Worm (Caenorhabditis elegans) whole organism, L1 larva: ENCODE data around the gene H28G03.2.
A peak's percentile ranks its signal among the peaks of the same experiment; 100 is the strongest.

Experiments used
- C04F5.9 ChIP-seq: sonication (generic microtip); optimal IDR thresholded peaks from 2 replicates; lab custom pipeline; 2016; ENCODE audit warnings: missing genetic modification characterization, missing compliant biosample characterization
- C16A3.4 ChIP-seq: fragments of 150-350 bp; optimal IDR thresholded peaks from 2 replicates; lab custom pipeline; 2014; ENCODE audit warnings: missing biosample characterization, missing genetic modification characterization
- Y116A8C.19 ChIP-seq: sonication (generic microtip); optimal IDR thresholded peaks from 2 replicates; lab custom pipeline; 2016; ENCODE audit warnings: missing compliant biosample characterization, missing genetic modification characterization, borderline replicate concordance
- blmp-1 ChIP-seq: fragments of 150-350 bp; optimal IDR thresholded peaks from 2 replicates; lab custom pipeline; 2014; ENCODE audit warnings: missing biosample characterization, missing genetic modification characterization
- ceh-63 ChIP-seq: fragments of 200-800 bp; sonication (Bioruptor generic); optimal IDR thresholded peaks from 2 replicates; lab custom pipeline; 2018; ENCODE audit warnings: mild to moderate bottlenecking, missing genetic modification characterization, missing compliant biosample characterization
- ceh-8 ChIP-seq: fragments of 200-800 bp; sonication (Bioruptor generic); optimal IDR thresholded peaks from 2 replicates; lab custom pipeline; 2018; ENCODE audit warnings: mild to moderate bottlenecking, missing genetic modification characterization, moderate library complexity, missing compliant biosample characterization
- ceh-90 ChIP-seq: sonication (generic microtip); optimal IDR thresholded peaks from 2 replicates; lab custom pipeline; 2016; ENCODE audit warnings: missing genetic modification characterization, missing compliant biosample characterization
- elt-2 ChIP-seq: sonication (generic microtip); optimal IDR thresholded peaks from 2 replicates; lab custom pipeline; 2016; ENCODE audit warnings: missing genetic modification characterization, mild to moderate bottlenecking, inconsistent platforms, missing compliant biosample characterization, missing genetic modification reagents
- elt-3 ChIP-seq, 6 experiments: fragments of 150-350 bp in 1 of 6; sonication (generic microtip); optimal IDR thresholded peaks; 2 replicates each; lab custom pipeline; 2017 to 2018; ENCODE audit warnings: missing biosample characterization in 6 of 6, missing genetic modification characterization in 6 of 6, inconsistent platforms in 1 of 6
- ets-5 ChIP-seq: fragments of 200-800 bp; sonication (Bioruptor generic); IDR thresholded peaks from 2 replicates; pipeline ENCODE4 v1.3.6; 2022; ENCODE audit warnings: missing genetic modification characterization, missing compliant biosample characterization
- grh-1 ChIP-seq: fragments of 200-800 bp; sonication (Bioruptor generic); IDR thresholded peaks from 2 replicates; pipeline ENCODE4 v1.3.6; 2022; ENCODE audit warnings: missing genetic modification reagents, missing genetic modification characterization, missing compliant biosample characterization
- hlh-17 ChIP-seq: fragments of 200-800 bp; sonication (Bioruptor generic); optimal IDR thresholded peaks from 2 replicates; lab custom pipeline; 2018; ENCODE audit warnings: missing genetic modification characterization, mild to moderate bottlenecking, missing compliant biosample characterization, moderate library complexity, borderline replicate concordance
- hlh-4 ChIP-seq: sonication (generic microtip); optimal IDR thresholded peaks from 2 replicates; lab custom pipeline; 2016; ENCODE audit warnings: mild to moderate bottlenecking, missing genetic modification characterization, missing compliant biosample characterization
- lin-13 ChIP-seq: fragments of 150-350 bp; optimal IDR thresholded peaks from 2 replicates; lab custom pipeline; 2014; ENCODE audit warnings: missing biosample characterization, missing genetic modification reagents, missing genetic modification characterization
- lin-14 ChIP-seq: fragments of 200-800 bp; sonication (Bioruptor generic); optimal IDR thresholded peaks from 2 replicates; lab custom pipeline; 2018; ENCODE audit warnings: mild to moderate bottlenecking, missing genetic modification characterization, moderate library complexity, missing compliant biosample characterization
- lsy-2 ChIP-seq, 2 experiments: fragments of 150-350 bp; optimal IDR thresholded peaks; 2 replicates each; lab custom pipeline; 2014; ENCODE audit warnings: missing biosample characterization in 2 of 2, missing genetic modification characterization in 2 of 2
- mdl-1 ChIP-seq, 2 experiments: fragments of 150-350 bp; optimal IDR thresholded peaks; 2 replicates each; lab custom pipeline; 2014 to 2017; ENCODE audit warnings: missing biosample characterization in 2 of 2, missing genetic modification characterization in 2 of 2, inconsistent platforms in 1 of 2
- mep-1 ChIP-seq: fragments of 150-350 bp; optimal IDR thresholded peaks from 2 replicates; lab custom pipeline; 2014; ENCODE audit warnings: missing biosample characterization, missing genetic modification characterization
- nhr-19 ChIP-seq: fragments of 200-800 bp; sonication (Bioruptor generic); conservative IDR thresholded peaks from 2 replicates; pipeline ENCODE4 v1.3.6; 2022; ENCODE audit warnings: missing genetic modification characterization, missing compliant biosample characterization
- nhr-20 ChIP-seq: sonication (generic microtip); optimal IDR thresholded peaks from 2 replicates; lab custom pipeline; 2016; ENCODE audit warnings: mild to moderate bottlenecking, missing genetic modification characterization, missing compliant biosample characterization
- nhr-28 ChIP-seq: fragments of 150-350 bp; optimal IDR thresholded peaks from 2 replicates; lab custom pipeline; 2014; ENCODE audit warnings: missing biosample characterization, missing genetic modification characterization
- nhr-71 ChIP-seq: sonication (generic microtip); optimal IDR thresholded peaks from 2 replicates; lab custom pipeline; 2016; ENCODE audit warnings: mild to moderate bottlenecking, missing genetic modification characterization, moderate library complexity, missing compliant biosample characterization
- nhr-77 ChIP-seq: fragments of 150-350 bp; optimal IDR thresholded peaks from 2 replicates; lab custom pipeline; 2014; ENCODE audit warnings: missing biosample characterization, missing genetic modification characterization
- nhr-84 ChIP-seq: sonication (generic microtip); optimal IDR thresholded peaks from 2 replicates; lab custom pipeline; 2017; ENCODE audit warnings: missing biosample characterization, missing genetic modification characterization
- nhr-85 ChIP-seq: sonication (generic microtip); peaks from one replicate; lab custom pipeline; 2016; ENCODE audit warnings: missing genetic modification characterization, inconsistent platforms, missing compliant biosample characterization
- rnt-1 ChIP-seq: sonication (generic microtip); optimal IDR thresholded peaks from 2 replicates; lab custom pipeline; 2016; ENCODE audit warnings: mild to moderate bottlenecking, missing genetic modification characterization, moderate library complexity, missing compliant biosample characterization
- snu-23 ChIP-seq: sonication (generic microtip); optimal IDR thresholded peaks from 2 replicates; lab custom pipeline; 2016; ENCODE audit warnings: missing genetic modification characterization, missing compliant biosample characterization
- tlp-1 ChIP-seq: fragments of 150-350 bp; optimal IDR thresholded peaks from 2 replicates; lab custom pipeline; 2014; ENCODE audit warnings: missing biosample characterization, missing genetic modification characterization
- unc-30 ChIP-seq: sonication (generic microtip); optimal IDR thresholded peaks from 2 replicates; lab custom pipeline; 2017; ENCODE audit warnings: missing biosample characterization, missing genetic modification characterization
- unc-98 ChIP-seq: fragments of 200-800 bp; sonication (Bioruptor generic); IDR thresholded peaks from 2 replicates; pipeline ENCODE4 v1.3.6; 2022; ENCODE audit warnings: missing genetic modification characterization, missing compliant biosample characterization
- vab-15 ChIP-seq: sonication (generic microtip); optimal IDR thresholded peaks from 2 replicates; lab custom pipeline; 2017; ENCODE audit warnings: missing genotype, mild to moderate bottlenecking, missing genetic modification characterization, missing compliant biosample characterization
- xbp-1 ChIP-seq: sonication (generic microtip); optimal IDR thresholded peaks from 2 replicates; lab custom pipeline; 2016; ENCODE audit warnings: missing genetic modification characterization, missing compliant biosample characterization
- ztf-4 ChIP-seq: fragments of 150-350 bp; optimal IDR thresholded peaks from 2 replicates; lab custom pipeline; 2014; ENCODE audit warnings: missing biosample characterization, missing genetic modification characterization

The H28G03.2 gene

DNA sequence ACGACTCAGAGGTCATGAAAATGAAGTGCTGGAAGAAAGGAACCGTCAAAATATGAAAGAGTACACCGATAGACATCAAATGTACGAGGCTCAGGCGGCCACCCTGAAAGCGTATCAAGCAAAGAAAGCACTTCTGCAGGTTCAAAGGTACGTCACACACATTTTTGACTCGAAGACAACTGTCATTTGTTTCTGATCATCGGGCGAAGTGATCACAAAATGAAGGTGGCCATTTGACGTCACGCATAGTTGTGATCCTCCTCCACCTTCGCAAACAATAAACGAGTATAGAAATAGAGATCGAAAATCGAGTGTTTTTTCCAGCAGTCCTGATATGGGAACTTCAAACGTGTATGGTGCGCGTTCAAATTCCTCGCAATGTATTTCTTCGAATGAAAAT is 6.3 kb upstream of the H28G03.2 start:
- peak; percentile 76 for TF ChIP-seq rnt-1 (tag; lab: Kevin White, UChicago)
- peak in 1 of 2 experiments; percentile 10 for TF ChIP-seq mdl-1 (tag; optimal IDR thresholded peaks at IDR 0.05; lab: Kevin White, UChicago)
- TF ChIP-seq nhr-19 (GFP tag; lab: Robert Waterston, UW): peak; percentile 39
- peak; percentile 58 for TF ChIP-seq lin-14 (GFP tag; lab: Kevin White, UChicago)
- no peak for TF ChIP-seq unc-30 (tag; lab: Kevin White, UChicago)
- peak; percentile 20 for TF ChIP-seq snu-23 (GFP tag; lab: Kevin White, UChicago)
- TF ChIP-seq ceh-90 (tag; lab: Kevin White, UChicago): no peak
- peak; percentile 46 for TF ChIP-seq nhr-71 (tag; lab: Kevin White, UChicago)
- no peak for TF ChIP-seq hlh-17 (GFP tag; lab: Kevin White, UChicago)

DNA sequence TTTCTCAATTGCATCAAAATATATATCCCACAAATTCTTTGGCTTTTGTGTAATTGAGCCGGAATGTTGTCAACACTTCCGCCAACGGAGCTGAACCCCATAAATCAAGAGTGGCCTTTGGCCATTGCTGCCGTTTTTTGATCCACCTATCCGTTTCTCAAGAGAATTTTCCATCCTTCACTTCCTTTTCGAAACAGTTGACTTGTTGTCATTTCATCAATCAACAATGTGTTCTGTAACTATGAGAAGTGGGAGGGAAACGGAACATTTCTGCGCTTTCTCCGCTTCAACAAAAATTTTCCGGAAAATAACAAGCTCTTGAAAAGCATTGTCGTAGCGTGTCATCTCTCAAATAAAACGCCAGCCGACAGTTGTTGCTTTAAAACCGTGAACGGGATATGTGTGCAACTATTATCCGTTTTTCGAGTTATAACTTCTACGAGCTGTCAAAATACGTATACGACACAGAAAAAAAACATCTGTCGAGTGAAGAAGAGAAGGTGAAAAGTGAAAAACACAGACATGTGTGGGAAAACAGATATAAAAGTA is 5.7 kb upstream of the H28G03.2 start:
- TF ChIP-seq unc-98 (GFP tag; lab: Robert Waterston, UW) (no peak), rnt-1 (tag; lab: Kevin White, UChicago) (peak; percentile 40), nhr-71 (tag; lab: Kevin White, UChicago) (peak; percentile 25), nhr-85 (tag; lab: Kevin White, UChicago) (peak; percentile 56), lin-14 (GFP tag; lab: Kevin White, UChicago) (peak; percentile 48), ztf-4 (tag; lab: Kevin White, UChicago) (no peak)

DNA sequence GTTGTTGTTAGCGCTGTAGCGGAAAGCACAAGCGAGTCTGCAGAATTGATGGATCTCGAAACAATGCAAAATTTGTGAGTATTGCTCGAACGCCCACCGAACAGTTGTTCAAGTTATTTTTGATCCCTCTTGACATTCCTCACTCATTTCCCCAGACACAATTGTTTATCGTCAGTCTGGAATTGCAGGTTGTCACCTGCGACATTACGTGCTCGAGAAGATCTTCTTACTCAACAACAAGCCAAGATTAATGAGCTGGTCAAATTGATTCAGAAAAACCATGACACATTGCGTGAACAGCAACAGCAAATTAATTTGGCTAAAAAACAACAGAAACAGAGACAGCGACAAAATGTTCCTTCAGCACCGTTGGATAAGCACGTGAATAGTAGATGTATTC is 3.7 kb upstream of the H28G03.2 start:
- no peak for TF ChIP-seq ceh-8 (GFP tag; lab: Kevin White, UChicago)
- TF ChIP-seq elt-3 (tag; optimal IDR thresholded peaks at IDR 0.05; lab: Kevin White, UChicago): no peak
- TF ChIP-seq C04F5.9 (tag; lab: Kevin White, UChicago): no peak
- no peak for TF ChIP-seq elt-2 (tag; lab: Kevin White, UChicago)
- TF ChIP-seq lin-13 (GFP tag; lab: Kevin White, UChicago): no peak
- no peak for TF ChIP-seq tlp-1 (tag; lab: Kevin White, UChicago)

DNA sequence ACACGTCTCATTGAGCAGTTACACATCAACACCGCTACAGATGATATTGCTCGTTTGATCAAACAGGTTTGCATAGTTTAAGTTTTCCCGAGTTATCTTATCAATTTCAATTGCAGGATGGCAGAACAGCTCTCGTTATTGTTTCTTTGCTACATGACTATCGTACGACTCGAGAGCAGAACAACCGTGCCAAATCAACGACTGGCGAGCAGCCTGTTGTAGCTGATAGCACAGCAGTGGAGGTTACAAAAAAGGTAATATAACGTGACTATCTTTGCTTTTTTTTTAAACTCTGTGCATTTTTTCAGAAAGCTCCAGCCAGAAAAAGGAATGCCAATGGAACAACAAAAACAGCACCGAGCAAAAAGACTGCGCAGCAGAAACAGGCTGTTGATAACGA is 3.2 kb upstream of the H28G03.2 start:
- no peak for TF ChIP-seq nhr-28 (tag; lab: Kevin White, UChicago)
- peak; percentile 38 for TF ChIP-seq elt-2 (tag; lab: Kevin White, UChicago)
- TF ChIP-seq, all 84 proteins: peak for 1

DNA sequence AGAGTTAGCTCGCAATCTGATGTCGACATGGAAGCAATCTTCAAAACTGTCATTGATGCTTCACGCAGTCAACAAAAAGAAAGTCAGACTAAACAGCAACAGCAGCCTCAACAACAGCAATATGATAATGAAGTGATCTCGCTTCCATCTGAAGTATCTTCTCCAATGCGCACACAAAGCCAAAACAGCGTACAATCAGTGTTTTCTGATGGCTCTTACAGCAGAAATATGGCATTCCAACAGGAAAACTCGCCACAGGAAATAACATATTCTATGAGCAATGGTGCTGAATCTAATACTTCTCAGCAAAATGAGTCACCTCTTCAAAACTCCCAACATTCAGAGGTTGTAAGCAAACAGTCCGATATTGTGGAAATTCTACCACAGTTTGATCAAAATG is 2.6 kb upstream of the H28G03.2 start:
- TF ChIP-seq ceh-63 (GFP tag; lab: Kevin White, UChicago) (no peak), hlh-17 (GFP tag; lab: Kevin White, UChicago) (no peak), C16A3.4 (no peak), ceh-8 (GFP tag; lab: Kevin White, UChicago) (no peak), grh-1 (GFP tag; lab: Robert Waterston, UW) (no peak), snu-23 (GFP tag; lab: Kevin White, UChicago) (no peak), nhr-77 (tag; lab: Kevin White, UChicago) (no peak), Y116A8C.19 (tag; lab: Kevin White, UChicago) (no peak), ets-5 (GFP tag; lab: Robert Waterston, UW) (no peak), blmp-1 (tag; lab: Kevin White, UChicago) (no peak), hlh-4 (tag; lab: Kevin White, UChicago) (no peak), mep-1 (no peak), nhr-84 (tag; lab: Kevin White, UChicago) (no peak), ztf-4 (tag; lab: Kevin White, UChicago) (no peak), nhr-19 (GFP tag; lab: Robert Waterston, UW) (no peak)

DNA sequence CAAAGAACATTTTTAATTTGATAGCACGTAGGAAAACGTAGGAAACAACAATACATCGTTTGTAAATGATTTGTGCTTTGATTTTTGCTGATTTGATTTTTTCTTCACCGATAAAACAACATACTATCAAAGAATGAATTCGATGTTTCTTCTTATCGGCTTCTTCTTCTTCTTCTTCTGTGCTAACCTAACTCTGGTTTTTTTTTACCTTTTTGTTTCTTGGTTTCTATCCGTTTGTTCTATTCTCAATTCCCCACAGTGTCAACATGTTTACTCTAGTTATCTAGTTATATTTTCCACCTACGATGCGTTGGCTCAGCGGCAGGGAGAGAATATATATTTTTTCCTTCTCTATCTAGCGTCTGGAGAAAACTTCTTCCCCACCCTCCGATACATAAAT is 2.3 kb downstream of the H28G03.2 start:
- TF ChIP-seq vab-15 (tag; lab: Kevin White, UChicago): no peak
- peak in 1 of 2 experiments; percentile 2 for TF ChIP-seq lsy-2 (tag; optimal IDR thresholded peaks at IDR 0.05; lab: Kevin White, UChicago)
- no peak for TF ChIP-seq elt-3 (tag; optimal IDR thresholded peaks at IDR 0.05; lab: Kevin White, UChicago)
- TF ChIP-seq hlh-17 (GFP tag; lab: Kevin White, UChicago): no peak
- TF ChIP-seq nhr-20 (tag; lab: Kevin White, UChicago): peak; percentile 9
- TF ChIP-seq xbp-1: no peak
- TF ChIP-seq, all 84 proteins: peak for 2
